Fruit fly (Drosophila melanogaster): Measurements from ENCODE around the gene CG15020.

dm6 chr3L:4428918-4429546 is 7.6 kb downstream of the CG15020 start, which contains the start of gene nAChRbeta1:
- TF ChIP-seq ovo (GFP tag; optimal IDR thresholded peaks at IDR 0.05) (no peak), kay (GFP tag; ENCODE audit: borderline replicate concordance) (no peak)
